Worm (Caenorhabditis elegans): ENCODE data around the gene T14B4.1.
A peak's percentile ranks its signal among the peaks of the same experiment; 100 is the strongest.
"Not testable (repeated sequence)": the region's sequence is repeated elsewhere in the genome, so short reads cannot be mapped to it uniquely, and the experiment has no call there.

T14B4.1 gene

ce11 chrII:6746404-6746803, 9.7 kb downstream of the T14B4.1 start, which contains the start of gene F41G3.5:
Gene F41G3.5 (plus strand): TSS chrII:6746704.
- no peak for TF ChIP-seq W03F9.2 (tag; optimal IDR thresholded peaks at IDR 0.05)
- TF ChIP-seq him-1 (tag; optimal IDR thresholded peaks at IDR 0.05) = no peak
- TF ChIP-seq dao-5 (tag; optimal IDR thresholded peaks at IDR 0.05) = no peak

- TF ChIP-seq W03F9.2 (tag; optimal IDR thresholded peaks at IDR 0.05) (no peak), him-1 (tag; optimal IDR thresholded peaks at IDR 0.05) (no peak), dao-5 (tag; optimal IDR thresholded peaks at IDR 0.05) (no peak)
Measured at ce11 chrII:6749422-6749821, 12.7 kb downstream of the T14B4.1 start, which contains the start of gene F41G3.10. Gene F41G3.10 (minus strand): TSS chrII:6749522.

ce11 chrII:6750929-6751328, 14.2 kb downstream of the T14B4.1 start, which contains the start of gene F41G3.20:
Gene F41G3.20 (minus strand): TSS chrII:6751029.
- TF ChIP-seq him-1 (tag; optimal IDR thresholded peaks at IDR 0.05) (no peak), W03F9.2 (tag; optimal IDR thresholded peaks at IDR 0.05) (no peak), dao-5 (tag; optimal IDR thresholded peaks at IDR 0.05) (no peak)

- TF ChIP-seq dao-5 (tag; optimal IDR thresholded peaks at IDR 0.05) (no peak), W03F9.2 (tag; optimal IDR thresholded peaks at IDR 0.05) (no peak), him-1 (tag; optimal IDR thresholded peaks at IDR 0.05) (no peak)
Measured at ce11 chrII:6752027-6752426, 15.3 kb downstream of the T14B4.1 start, which contains the start of gene F41G3.19. Gene F41G3.19 (minus strand): TSS chrII:6752127.

- TF ChIP-seq him-1 (tag; optimal IDR thresholded peaks at IDR 0.05) (no peak), dao-5 (tag; optimal IDR thresholded peaks at IDR 0.05) (no peak), W03F9.2 (tag; optimal IDR thresholded peaks at IDR 0.05) (no peak)
Measured at ce11 chrII:6752850-6753249, 16.1 kb downstream of the T14B4.1 start, which contains the start of gene F41G3.21. Gene F41G3.21 (minus strand): TSS chrII:6752950.

- TF ChIP-seq dao-5 (tag; optimal IDR thresholded peaks at IDR 0.05) (no peak), him-1 (tag; optimal IDR thresholded peaks at IDR 0.05) (no peak), W03F9.2 (tag; optimal IDR thresholded peaks at IDR 0.05) (no peak)
Measured at ce11 chrII:6754671-6755224, 18.0 kb downstream of the T14B4.1 start, which contains the start of the genes srx-95 and fis-1. Gene srx-95 (minus strand): TSS chrII:6754771. Gene fis-1 (plus strand): TSS chrII:6755174.

- no peak for TF ChIP-seq dao-5 (tag; optimal IDR thresholded peaks at IDR 0.05)
- TF ChIP-seq him-1 (tag; optimal IDR thresholded peaks at IDR 0.05) = no peak
- TF ChIP-seq W03F9.2 (tag; optimal IDR thresholded peaks at IDR 0.05) = no peak
Measured at ce11 chrII:6756232-6756631, 19.5 kb downstream of the T14B4.1 start, which contains the start of gene F41G3.3. Gene F41G3.3 (plus strand): TSS chrII:6756532.

- TF ChIP-seq him-1 (tag; optimal IDR thresholded peaks at IDR 0.05) (no peak), W03F9.2 (tag; optimal IDR thresholded peaks at IDR 0.05) (no peak), dao-5 (tag; optimal IDR thresholded peaks at IDR 0.05) (no peak)
Measured at ce11 chrII:6764734-6765133, 28.0 kb downstream of the T14B4.1 start, which contains the start of gene nlp-50. Gene nlp-50 (plus strand): TSS chrII:6765034.

- TF ChIP-seq W03F9.2 (tag; optimal IDR thresholded peaks at IDR 0.05) (no peak), him-1 (tag; optimal IDR thresholded peaks at IDR 0.05) (no peak), dao-5 (tag; optimal IDR thresholded peaks at IDR 0.05) (no peak)
Measured at ce11 chrII:6768014-6768413, 31.3 kb downstream of the T14B4.1 start, which contains the start of gene F41G3.18. Gene F41G3.18 (plus strand): TSS chrII:6768314.

ce11 chrII:6770030-6770429, 33.3 kb downstream of the T14B4.1 start:
- no peak for TF ChIP-seq him-1 (tag; optimal IDR thresholded peaks at IDR 0.05)
- TF ChIP-seq dao-5 (tag; optimal IDR thresholded peaks at IDR 0.05) = no peak
- no peak for TF ChIP-seq W03F9.2 (tag; optimal IDR thresholded peaks at IDR 0.05)

ce11 chrII:6772482-6772881, 35.8 kb downstream of the T14B4.1 start:
- TF ChIP-seq dao-5 (tag; optimal IDR thresholded peaks at IDR 0.05) (no peak), him-1 (tag; optimal IDR thresholded peaks at IDR 0.05) (no peak), W03F9.2 (tag; optimal IDR thresholded peaks at IDR 0.05) (no peak)

ce11 chrII:6775076-6775475, 38.4 kb downstream of the T14B4.1 start, which contains the start of gene agr-1:
Gene agr-1 (minus strand): TSS chrII:6775176.
- TF ChIP-seq him-1, dao-5, W03F9.2 (tag; optimal IDR thresholded peaks at IDR 0.05): not testable (repeated sequence)

- TF ChIP-seq W03F9.2 (tag; optimal IDR thresholded peaks at IDR 0.05) (peak; percentile 75), him-1 (tag; optimal IDR thresholded peaks at IDR 0.05) (peak; percentile 33), dao-5 (tag; optimal IDR thresholded peaks at IDR 0.05) (no peak)
Measured at ce11 chrII:6776418-6777034, 39.8 kb downstream of the T14B4.1 start, which contains the start of gene ssup-72. Gene ssup-72 (plus strand): TSS chrII:6776598.

- TF ChIP-seq W03F9.2 (tag; optimal IDR thresholded peaks at IDR 0.05) (no peak), him-1 (tag; optimal IDR thresholded peaks at IDR 0.05) (no peak), dao-5 (tag; optimal IDR thresholded peaks at IDR 0.05) (no peak)
Measured at ce11 chrII:6779104-6779503, 42.4 kb downstream of the T14B4.1 start, which contains the start of gene T13C2.7. Gene T13C2.7 (plus strand): TSS chrII:6779404.
